Fruit fly (Drosophila melanogaster): ENCODE measurements around the gene Fum3.

The Fum3 gene

DNA sequence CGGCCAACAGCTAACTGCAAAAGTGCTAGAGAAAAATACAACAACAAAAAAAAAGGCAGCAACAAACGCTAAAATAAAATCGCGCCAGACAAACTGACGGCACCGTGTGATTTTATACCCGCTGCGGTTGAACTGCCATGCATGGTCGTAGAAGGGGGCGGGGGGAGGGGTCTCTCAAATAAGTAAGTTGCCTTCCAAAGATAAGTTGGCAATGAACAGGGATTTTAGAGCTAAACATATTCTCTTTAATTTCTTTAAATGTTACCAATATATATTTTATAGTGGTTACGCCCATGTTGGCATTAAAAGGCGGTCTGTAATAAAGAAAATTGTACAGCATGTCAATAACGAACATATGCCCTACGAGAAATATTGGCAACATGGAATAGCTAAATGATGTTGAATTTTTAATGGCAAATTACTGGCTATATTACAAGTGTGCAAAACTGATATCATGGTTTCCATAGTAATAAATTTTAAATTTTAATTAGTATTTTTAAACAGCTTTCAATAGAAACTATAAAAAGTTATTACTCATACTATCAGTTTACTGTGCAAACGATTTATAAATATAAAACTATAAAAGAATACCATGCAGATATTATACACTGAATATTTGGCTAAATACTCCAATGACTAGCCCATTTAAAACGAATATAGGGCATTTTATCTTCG is 34.3 kb downstream of the Fum3 start (continued):
- TF ChIP-seq CG7963 (GFP tag; IDR thresholded peaks at IDR 0.05; ENCODE audit: partially characterized antibody) = no peak
- no peak for TF ChIP-seq Sin3A (optimal IDR thresholded peaks at IDR 0.05)
- TF ChIP-seq dysf (GFP tag; IDR thresholded peaks at IDR 0.05) = peak; percentile 83
- TF ChIP-seq CG34376 (GFP tag; optimal IDR thresholded peaks at IDR 0.05) = no peak
- TF ChIP-seq p53 (GFP tag; optimal IDR thresholded peaks at IDR 0.05) = no peak
- no peak for TF ChIP-seq HLHmδ (GFP tag; optimal IDR thresholded peaks at IDR 0.05)
- no peak for TF ChIP-seq CG4282 (GFP tag; optimal IDR thresholded peaks at IDR 0.05)
- peak; percentile 27 for TF ChIP-seq trem (tag; optimal IDR thresholded peaks at IDR 0.05)
- peak; percentile 70 for TF ChIP-seq Hmr (GFP tag; optimal IDR thresholded peaks at IDR 0.05)
- TF ChIP-seq CG3281 (GFP tag; optimal IDR thresholded peaks at IDR 0.05) = peak; percentile 42
- peak; percentile 80 for TF ChIP-seq row (GFP tag; IDR thresholded peaks at IDR 0.05)
- TF ChIP-seq sima (GFP tag; optimal IDR thresholded peaks at IDR 0.05) = no peak
- peak; percentile 82 for TF ChIP-seq dmrt99B (tag; optimal IDR thresholded peaks at IDR 0.05)
- TF ChIP-seq grau (tag; optimal IDR thresholded peaks at IDR 0.05) = peak; percentile 72
- no peak for TF ChIP-seq Hr78 (GFP tag; optimal IDR thresholded peaks at IDR 0.05)
- TF ChIP-seq CG3847 (GFP tag; IDR thresholded peaks at IDR 0.05) = peak; percentile 75
- no peak for TF ChIP-seq fru (optimal IDR thresholded peaks at IDR 0.05)
- TF ChIP-seq CG10979 (tag; optimal IDR thresholded peaks at IDR 0.05) = no peak
- TF ChIP-seq dmrt11E (tag; optimal IDR thresholded peaks at IDR 0.05) = peak; percentile 64
- TF ChIP-seq CG7357 (GFP tag; IDR thresholded peaks at IDR 0.05) = peak; percentile 61; the same call in 2 of the 3 replicates
- TF ChIP-seq wdn (GFP tag; IDR thresholded peaks at IDR 0.05) = 0 out of 2 replicates have a peak, but pooled peaks have one; percentile 19
- peak; percentile 56 for TF ChIP-seq NC2β (GFP tag; optimal IDR thresholded peaks at IDR 0.05)
- TF ChIP-seq zfh1 (GFP tag; IDR thresholded peaks at IDR 0.05) = peak; percentile 81
- TF ChIP-seq tap (tag; optimal IDR thresholded peaks at IDR 0.05) = peak; percentile 26
- TF ChIP-seq CG4854 (GFP tag; optimal IDR thresholded peaks at IDR 0.05) = peak; percentile 8
- TF ChIP-seq CG11456 (GFP tag; IDR thresholded peaks at IDR 0.05) = peak; percentile 82
- peak; percentile 53; the same call in 1 of the 2 replicates for TF ChIP-seq bowl (GFP tag; IDR thresholded peaks at IDR 0.05)
- TF ChIP-seq Doc3 (GFP tag; IDR thresholded peaks at IDR 0.05; ENCODE audit: partially characterized antibody) = no peak
- TF ChIP-seq ssp (GFP tag; IDR thresholded peaks at IDR 0.05) = peak; percentile 53
- TF ChIP-seq PHDP (tag; optimal IDR thresholded peaks at IDR 0.05) = peak; percentile 78
- no peak for TF ChIP-seq Bteb2 (GFP tag; optimal IDR thresholded peaks at IDR 0.05)
- 0 out of 3 replicates have a peak, but pooled peaks have one; percentile 52 for TF ChIP-seq CG11695 (GFP tag; IDR thresholded peaks at IDR 0.05)
- peak; percentile 59 for TF ChIP-seq Atf3 (GFP tag; optimal IDR thresholded peaks at IDR 0.05)
- peak; percentile 4 for TF ChIP-seq CG31388 (GFP tag; optimal IDR thresholded peaks at IDR 0.05)
- no peak for TF ChIP-seq CG18764 (GFP tag; optimal IDR thresholded peaks at IDR 0.05)
- peak; percentile 81 for TF ChIP-seq esg (GFP tag; conservative IDR thresholded peaks at IDR 0.05)
- peak; percentile 71 for TF ChIP-seq nmo (GFP tag; optimal IDR thresholded peaks at IDR 0.05)
- TF ChIP-seq jigr1 (GFP tag; IDR thresholded peaks at IDR 0.05) = peak; percentile 70; the same call in 2 of the 3 replicates
- TF ChIP-seq CG6175 (GFP tag; IDR thresholded peaks at IDR 0.05) = no peak
- peak; percentile 74; the same call in 1 of the 3 replicates for TF ChIP-seq ken (GFP tag; IDR thresholded peaks at IDR 0.05)
- no peak for TF ChIP-seq her (GFP tag; optimal IDR thresholded peaks at IDR 0.05)
- TF ChIP-seq CG2875 (GFP tag; optimal IDR thresholded peaks at IDR 0.05) = peak; percentile 66
- TF ChIP-seq CG8388 (GFP tag; optimal IDR thresholded peaks at IDR 0.05) = peak; percentile 59
- TF ChIP-seq sob (GFP tag; IDR thresholded peaks at IDR 0.05) = peak; percentile 86
- TF ChIP-seq Dll (GFP tag; IDR thresholded peaks at IDR 0.05; ENCODE audit: partially characterized antibody) = no peak
- no peak for TF ChIP-seq peb (GFP tag; IDR thresholded peaks at IDR 0.05)
- TF ChIP-seq Bgb (GFP tag; IDR thresholded peaks at IDR 0.05; ENCODE audit: partially characterized antibody) = no peak
- TF ChIP-seq slbo (GFP tag; IDR thresholded peaks at IDR 0.05) = peak; percentile 94
- no peak for TF ChIP-seq CG6791 (GFP tag; IDR thresholded peaks at IDR 0.05; ENCODE audit: partially characterized antibody)
- no peak for TF ChIP-seq NK7.1 (GFP tag; optimal IDR thresholded peaks at IDR 0.05)

All from whole organism, embryonic.